Fruit fly (Drosophila melanogaster) S2 (cell line): ENCODE results near the gene Tpst.

Experiments
- CG8478 ChIP-seq: fragments of >200 bp; optimal IDR thresholded peaks from 2 replicates; lab custom pipeline; 2018
- CTCF ChIP-seq, 2 experiments: fragments of >200 bp; optimal IDR thresholded peaks; 2 replicates each; lab custom pipeline; 2018

DNA sequence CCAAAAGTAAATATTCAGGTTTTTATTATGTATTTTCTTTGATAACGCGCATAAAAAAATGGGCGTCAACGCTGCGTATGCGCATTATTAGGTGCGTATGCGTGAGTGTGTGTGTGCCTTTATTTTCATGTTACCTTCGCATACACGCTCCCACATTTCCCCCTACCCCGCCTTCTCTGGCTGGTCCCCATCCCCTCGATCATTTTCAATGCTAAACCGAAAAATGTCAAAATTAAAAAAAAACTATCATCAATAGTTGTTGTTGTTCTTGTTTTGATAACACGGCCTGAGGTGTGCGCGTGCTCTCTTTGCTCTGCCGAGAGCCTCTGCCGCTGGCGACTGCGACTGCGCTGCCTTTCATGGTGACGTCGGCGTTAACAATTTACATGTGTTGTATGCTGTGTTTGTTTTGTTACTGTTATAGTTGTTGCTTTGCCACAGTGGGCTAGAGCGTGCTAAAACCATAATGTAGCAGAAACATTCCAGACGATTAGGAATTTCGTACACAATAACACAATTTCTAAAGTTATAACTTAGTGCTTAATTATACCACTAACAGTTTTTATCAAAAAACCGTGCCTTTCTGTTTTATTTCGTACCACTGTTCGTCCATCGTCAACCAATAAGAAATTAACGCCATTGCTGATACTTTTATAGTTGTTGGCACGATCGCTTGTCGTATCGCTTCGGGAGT, 76.5 kb downstream of the Tpst start:
- TF ChIP-seq CG8478 (lab: Kevin White, UChicago) (no peak), CTCF (optimal IDR thresholded peaks at IDR 0.05; lab: Kevin White, UChicago) (no peak)
